Worm (Caenorhabditis elegans): ENCODE data around the gene F13E9.16.

ce11 chrIV:10902476-10902875, 15.3 kb upstream of the F13E9.16 start:
- no peak for TF ChIP-seq nhr-23 (tag; optimal IDR thresholded peaks at IDR 0.05)
- no peak for TF ChIP-seq nhr-21 (tag; optimal IDR thresholded peaks at IDR 0.05)
- no peak for TF ChIP-seq lin-13 (GFP tag; optimal IDR thresholded peaks at IDR 0.05)
- TF ChIP-seq lin-11 (tag; optimal IDR thresholded peaks at IDR 0.05): no peak
- no peak for TF ChIP-seq lsy-2 (tag; optimal IDR thresholded peaks at IDR 0.05)
- TF ChIP-seq elt-3 (tag; optimal IDR thresholded peaks at IDR 0.05): no peak
- TF ChIP-seq elt-1 (tag; optimal IDR thresholded peaks at IDR 0.05): no peak
- TF ChIP-seq ztf-4 (tag; optimal IDR thresholded peaks at IDR 0.05): no peak

All from whole organism, L2 larva.